Fruit fly (Drosophila melanogaster) whole organism, prepupa: Measurements from ENCODE around the gene PGRP-SD.
A peak's percentile ranks its signal among the peaks of the same experiment; 100 is the strongest.

Experiments
- Blimp-1 ChIP-seq: fragments of 200-800 bp; sonication (Bioruptor generic); optimal IDR thresholded peaks from 3 replicates; lab custom pipeline; 2017; ENCODE audit warnings: missing biosample characterization, missing genetic modification characterization, mild to moderate bottlenecking, moderate library complexity, missing genetic modification reagents
- CG10669 ChIP-seq: fragments of 200-800 bp; sonication (Bioruptor generic); optimal IDR thresholded peaks from 3 replicates; lab custom pipeline; 2018; ENCODE audit warnings: missing biosample characterization, mild to moderate bottlenecking, missing genetic modification characterization, moderate library complexity
- CG11294 ChIP-seq: fragments of 200-800 bp; sonication (Bioruptor generic); IDR thresholded peaks from 2 replicates; pipeline ENCODE4 v1.3.6; 2022; ENCODE audit warnings: missing biosample characterization, missing genetic modification characterization
- CG15336 ChIP-seq: fragments of 200-800 bp; sonication (Bioruptor generic); IDR thresholded peaks from 2 replicates; pipeline ENCODE4 v1.3.6; 2022; ENCODE audit warnings: missing biosample characterization, missing genetic modification characterization
- CG16779 ChIP-seq: fragments of 200-800 bp; sonication (Bioruptor generic); optimal IDR thresholded peaks from 3 replicates; lab custom pipeline; 2017; ENCODE audit warnings: missing biosample characterization, mild to moderate bottlenecking, missing genetic modification characterization
- CG34406 ChIP-seq: fragments of 200-800 bp; sonication (Bioruptor generic); optimal IDR thresholded peaks from 3 replicates; lab custom pipeline; 2016; ENCODE audit warnings: missing biosample characterization, missing genetic modification characterization
- CG3919 ChIP-seq: fragments of 200-800 bp; sonication (Bioruptor generic); optimal IDR thresholded peaks from 3 replicates; lab custom pipeline; 2016; ENCODE audit warnings: missing biosample characterization, missing genetic modification characterization
- CG4318 ChIP-seq: fragments of 200-800 bp; sonication (Bioruptor generic); optimal IDR thresholded peaks from 3 replicates; lab custom pipeline; 2017; ENCODE audit warnings: missing biosample characterization, mild to moderate bottlenecking, missing genetic modification characterization
- CG6276 ChIP-seq: fragments of 200-800 bp; sonication (Bioruptor generic); optimal IDR thresholded peaks from 2 replicates; lab custom pipeline; 2017; ENCODE audit warnings: missing biosample characterization, mild to moderate bottlenecking, missing genetic modification characterization
- CG6854 ChIP-seq: fragments of 200-800 bp; sonication (Bioruptor generic); optimal IDR thresholded peaks from 2 replicates; lab custom pipeline; 2017; ENCODE audit warnings: missing biosample characterization, mild to moderate bottlenecking, missing genetic modification characterization
- CG7368 ChIP-seq: fragments of 200-800 bp; sonication (Bioruptor generic); optimal IDR thresholded peaks from 3 replicates; lab custom pipeline; 2016; ENCODE audit warnings: missing biosample characterization, missing genetic modification characterization
- CG8319 ChIP-seq: fragments of 200-800 bp; sonication (Bioruptor generic); optimal IDR thresholded peaks from 3 replicates; lab custom pipeline; 2016; ENCODE audit warnings: missing biosample characterization, missing genetic modification characterization
- CG8632 ChIP-seq: fragments of 200-800 bp; sonication (Bioruptor generic); optimal IDR thresholded peaks from 3 replicates; lab custom pipeline; 2016; ENCODE audit warnings: missing biosample characterization, missing genetic modification characterization
- CG9139 ChIP-seq: fragments of 200-800 bp; sonication (Bioruptor generic); optimal IDR thresholded peaks from 3 replicates; lab custom pipeline; 2017; ENCODE audit warnings: missing biosample characterization, mild to moderate bottlenecking, missing genetic modification characterization
- Eip75B ChIP-seq: fragments of 200-800 bp; sonication (Bioruptor generic); optimal IDR thresholded peaks from 3 replicates; lab custom pipeline; 2016; ENCODE audit warnings: missing biosample characterization, missing genetic modification characterization
- Eip78C ChIP-seq: fragments of 200-800 bp; sonication (Bioruptor generic); peaks from one replicate; lab custom pipeline; 2016; ENCODE audit warnings: missing biosample characterization, missing genetic modification characterization
- Eip93F ChIP-seq: fragments of 200-800 bp; sonication (Bioruptor generic); optimal IDR thresholded peaks from 2 replicates; lab custom pipeline; 2016; ENCODE audit warnings: missing biosample characterization, mild to moderate bottlenecking, missing genetic modification characterization
- Gug ChIP-seq: fragments of 200-800 bp; sonication (Bioruptor generic); IDR thresholded peaks from 2 replicates; pipeline ENCODE4 v1.3.6; 2022; ENCODE audit warnings: missing biosample characterization, missing genetic modification characterization
- Hr39 ChIP-seq: fragments of 200-800 bp; sonication (Bioruptor generic); optimal IDR thresholded peaks from 2 replicates; lab custom pipeline; 2016; ENCODE audit warnings: missing biosample characterization, missing genetic modification characterization
- Hr4 ChIP-seq: fragments of 200-800 bp; sonication (Bioruptor generic); optimal IDR thresholded peaks from 3 replicates; lab custom pipeline; 2016; ENCODE audit warnings: missing biosample characterization, missing genetic modification characterization
- Lpt ChIP-seq: fragments of 200-800 bp; sonication (Bioruptor generic); optimal IDR thresholded peaks from 3 replicates; lab custom pipeline; 2016; ENCODE audit warnings: missing biosample characterization, missing genetic modification characterization
- OdsH ChIP-seq: fragments of 200-800 bp; sonication (Bioruptor generic); optimal IDR thresholded peaks from 3 replicates; lab custom pipeline; 2016; ENCODE audit warnings: missing biosample characterization, missing genetic modification characterization
- cyc ChIP-seq: fragments of 200-800 bp; sonication (Bioruptor generic); optimal IDR thresholded peaks from 3 replicates; lab custom pipeline; 2016; ENCODE audit warnings: missing biosample characterization, missing genetic modification characterization
- esn ChIP-seq: fragments of 200-800 bp; sonication (Bioruptor generic); optimal IDR thresholded peaks from 2 replicates; lab custom pipeline; 2016; ENCODE audit warnings: missing biosample characterization, mild to moderate bottlenecking, missing genetic modification characterization, moderate library complexity
- fkh ChIP-seq: fragments of 200-800 bp; sonication (Bioruptor generic); optimal IDR thresholded peaks from 3 replicates; lab custom pipeline; 2017; ENCODE audit warnings: missing biosample characterization, mild to moderate bottlenecking, missing genetic modification characterization, moderate library complexity
- lz ChIP-seq: fragments of 200-800 bp; sonication (Bioruptor generic); optimal IDR thresholded peaks from 3 replicates; lab custom pipeline; 2016; ENCODE audit warnings: missing biosample characterization, missing genetic modification characterization
- salr ChIP-seq, 2 experiments: fragments of 200-800 bp; sonication (Bioruptor generic); optimal IDR thresholded peaks; 3 replicates each; lab custom pipeline; 2016 to 2018; ENCODE audit warnings: missing biosample characterization in 2 of 2, missing genetic modification characterization in 2 of 2, mild to moderate bottlenecking in 1 of 2
- svp ChIP-seq: fragments of 200-800 bp; sonication (Bioruptor generic); peaks from one replicate; lab custom pipeline; 2016; ENCODE audit warnings: missing biosample characterization, missing genetic modification characterization
- topi ChIP-seq: fragments of 200-800 bp; sonication (Bioruptor generic); optimal IDR thresholded peaks from 3 replicates; lab custom pipeline; 2016; ENCODE audit warnings: missing biosample characterization, missing genetic modification characterization
- vri ChIP-seq: fragments of 200-800 bp; sonication (Bioruptor generic); optimal IDR thresholded peaks from 3 replicates; lab custom pipeline; 2016; ENCODE audit warnings: missing biosample characterization, mild to moderate bottlenecking, missing genetic modification characterization

The PGRP-SD gene

dm6 chr3L:7632540-7633263 lies 18.3 kb upstream of the PGRP-SD start (continued):
- TF ChIP-seq CG10669 (GFP tag; lab: Kevin White, UChicago) (peak; percentile 60), CG16779 (tag; lab: Kevin White, UChicago) (peak; percentile 31), CG4318 (GFP tag; lab: Kevin White, UChicago) (peak; percentile 28), CG15336 (peak; percentile 82), CG34406 (GFP tag; lab: Kevin White, UChicago) (no peak), CG3919 (GFP tag; lab: Kevin White, UChicago) (peak; percentile 49), topi (no peak), Hr39 (GFP tag; lab: Kevin White, UChicago) (no peak), salr (GFP tag; optimal IDR thresholded peaks at IDR 0.05; lab: Kevin White, UChicago) (peak in 1 of 2 experiments; percentile 44), Eip75B (GFP tag; lab: Kevin White, UChicago) (peak; percentile 38), Hr4 (GFP tag; lab: Kevin White, UChicago) (peak; percentile 78)
- TF ChIP-seq, all 60 proteins: peak for 35

dm6 chr3L:7633619-7634018 lies 17.4 kb upstream of the PGRP-SD start:
- no peak for TF ChIP-seq CG6854 (GFP tag; lab: Kevin White, UChicago)
- no peak for TF ChIP-seq CG16779 (tag; lab: Kevin White, UChicago)
- peak; percentile 92 for TF ChIP-seq svp (GFP tag; lab: Kevin White, UChicago)

dm6 chr3L:7634743-7635469 lies 16.1 kb upstream of the PGRP-SD start:
- TF ChIP-seq CG6276 (GFP tag; lab: Kevin White, UChicago) = no peak
- TF ChIP-seq Gug = peak; percentile 56; the same call in 1 of the 2 replicates

dm6 chr3L:7639533-7639932 lies 11.4 kb upstream of the PGRP-SD start:
- TF ChIP-seq CG4318 (GFP tag; lab: Kevin White, UChicago) (no peak), Eip78C (GFP tag; lab: Kevin White, UChicago) (peak; percentile 28)

- TF ChIP-seq CG8632 (GFP tag; lab: Kevin White, UChicago) (no peak), cyc (GFP tag; lab: Kevin White, UChicago) (no peak), OdsH (GFP tag; lab: Kevin White, UChicago) (no peak), CG7368 (GFP tag; lab: Kevin White, UChicago) (no peak), lz (GFP tag; lab: Kevin White, UChicago) (no peak), CG11294 (GFP tag; lab: Robert Waterston, UW) (no peak), Blimp-1 (GFP tag; lab: Kevin White, UChicago) (no peak), CG9139 (no peak), fkh (GFP tag; lab: Kevin White, UChicago) (no peak), CG10669 (GFP tag; lab: Kevin White, UChicago) (no peak), CG8319 (no peak), Eip93F (no peak), Eip75B (GFP tag; lab: Kevin White, UChicago) (no peak), Gug (no peak)
- TF ChIP-seq, all 60 proteins: peak for 0
Observed at dm6 chr3L:7640297-7640696, 10.7 kb upstream of the PGRP-SD start, which contains the start of gene Urm1. Urm1 (minus strand) TSS chr3L:7640446.

dm6 chr3L:7641467-7641866 lies 9.5 kb upstream of the PGRP-SD start, which contains the start of gene CG7506:
CG7506 (minus strand) TSS chr3L:7641648.
- TF ChIP-seq svp (GFP tag; lab: Kevin White, UChicago) (no peak), vri (GFP tag; lab: Kevin White, UChicago) (peak; percentile 73), lz (GFP tag; lab: Kevin White, UChicago) (peak; percentile 8), Lpt (GFP tag; lab: Kevin White, UChicago) (no peak), esn (GFP tag; lab: Kevin White, UChicago) (peak; percentile 27), Eip78C (GFP tag; lab: Kevin White, UChicago) (peak; percentile 50)
